Worm (Caenorhabditis elegans) whole organism, midembryonic: ENCODE results near the gene Y54F10AM.8.

Experiments
- T22C8.4 ChIP-seq: fragments of 200-800 bp; sonication (Bioruptor generic); IDR thresholded peaks from 2 replicates; pipeline ENCODE4 v1.3.6; 2022; ENCODE audit warnings: missing genetic modification characterization, missing compliant biosample characterization
- cog-1 ChIP-seq: sonication (generic microtip); optimal IDR thresholded peaks from 2 replicates; lab custom pipeline; 2016; ENCODE audit warnings: missing genetic modification characterization, missing compliant biosample characterization
- flt-1 ChIP-seq: fragments of 200-800 bp; sonication (Bioruptor generic); IDR thresholded peaks from 2 replicates; pipeline ENCODE4 v1.3.6; 2022; ENCODE audit warnings: missing genetic modification characterization, missing compliant biosample characterization
- klf-2 ChIP-seq: fragments of 200-800 bp; sonication (Bioruptor generic); conservative IDR thresholded peaks from 2 replicates; pipeline ENCODE4 v1.3.6; 2022; ENCODE audit warnings: missing genetic modification reagents, missing genetic modification characterization, missing compliant biosample characterization
- med-1 ChIP-seq: sonication (generic microtip); optimal IDR thresholded peaks from 2 replicates; lab custom pipeline; 2017; ENCODE audit warnings: missing genetic modification characterization, mild to moderate bottlenecking, missing compliant biosample characterization, antibody characterized with exemption, missing genetic modification reagents; ENCODE audit not compliant: insufficient read depth
- ref-1 ChIP-seq: fragments of 200-800 bp; sonication (Bioruptor generic); conservative IDR thresholded peaks from 2 replicates; pipeline ENCODE4 v1.3.6; 2022; ENCODE audit warnings: missing genetic modification reagents, missing genetic modification characterization, missing compliant biosample characterization
- tab-1 ChIP-seq: fragments of 200-800 bp; sonication (Bioruptor generic); IDR thresholded peaks from 2 replicates; pipeline ENCODE4 v1.3.6; 2022; ENCODE audit warnings: missing genetic modification characterization, missing compliant biosample characterization
- ztf-23 ChIP-seq: fragments of 200-800 bp; sonication (Bioruptor generic); IDR thresholded peaks from 2 replicates; pipeline ENCODE4 v1.3.6; 2022; ENCODE audit warnings: missing genetic modification reagents, missing genetic modification characterization, missing compliant biosample characterization
- ztf-29 ChIP-seq: fragments of 200-800 bp; sonication (Bioruptor generic); IDR thresholded peaks from 2 replicates; pipeline ENCODE4 v1.3.6; 2022; ENCODE audit warnings: missing genetic modification reagents, missing genetic modification characterization, missing compliant biosample characterization

- no peak for TF ChIP-seq cog-1 (tag; lab: Kevin White, UChicago)
- no peak for TF ChIP-seq T22C8.4 (GFP tag; lab: Robert Waterston, UW)
- no peak for TF ChIP-seq flt-1 (GFP tag; lab: Robert Waterston, UW)
- TF ChIP-seq ztf-29: no peak
- TF ChIP-seq tab-1: no peak
- TF ChIP-seq klf-2 (GFP tag; lab: Robert Waterston, UW): no peak
- no peak for TF ChIP-seq ztf-23 (GFP tag; lab: Robert Waterston, UW)
- TF ChIP-seq ref-1 (GFP tag; lab: Robert Waterston, UW): no peak
- no peak for TF ChIP-seq med-1 (GFP tag; lab: Kevin White, UChicago)
These were observed 44.6 kb upstream of the Y54F10AM.8 start for ce11 chrIII:2552382-2552781.
